Fruit fly (Drosophila melanogaster) whole organism, embryonic: Measurements from ENCODE around the gene ND-39.

Experiments used
- B-H1 ChIP-seq: fragments of 200-800 bp; sonication (Bioruptor generic); IDR thresholded peaks from 3 replicates; pipeline ENCODE4 v1.3.6; 2022; ENCODE audit warnings: missing biosample characterization, missing genetic modification characterization
- Bgb ChIP-seq: fragments of 200-800 bp; sonication (Bioruptor generic); IDR thresholded peaks from 2 replicates; pipeline ENCODE4 v1.3.6; 2022; ENCODE audit warnings: missing biosample characterization, missing genetic modification characterization; ENCODE audit not compliant: partially characterized antibody
- Blimp-1 ChIP-seq: fragments of 200-800 bp; sonication (Bioruptor generic); optimal IDR thresholded peaks from 3 replicates; lab custom pipeline; 2018; ENCODE audit warnings: missing biosample characterization, missing genetic modification characterization, mild to moderate bottlenecking, moderate library complexity, missing genetic modification reagents
- CG1024 ChIP-seq: fragments of 200-800 bp; sonication (Bioruptor generic); IDR thresholded peaks from 2 replicates; pipeline ENCODE4 v1.3.6; 2022; ENCODE audit warnings: missing biosample characterization, missing genetic modification characterization
- CG10565 ChIP-seq: fragments of 200-800 bp; sonication (Bioruptor generic); optimal IDR thresholded peaks from 3 replicates; lab custom pipeline; 2016; ENCODE audit warnings: missing biosample characterization, mild to moderate bottlenecking, missing genetic modification characterization
- CG11456 ChIP-seq: fragments of 200-800 bp; sonication (Bioruptor generic); IDR thresholded peaks from 3 replicates; pipeline ENCODE4 v1.3.6; 2022; ENCODE audit warnings: missing biosample characterization, missing genetic modification characterization
- CG12744 ChIP-seq: fragments of 200-800 bp; sonication (Bioruptor generic); optimal IDR thresholded peaks from 2 replicates; lab custom pipeline; 2016; ENCODE audit warnings: missing biosample characterization, missing genetic modification characterization
- CG13287 ChIP-seq: fragments of 200-800 bp; sonication (Bioruptor generic); IDR thresholded peaks from 2 replicates; pipeline ENCODE4 v1.3.6; 2022; ENCODE audit warnings: missing biosample characterization, missing genetic modification characterization; ENCODE audit not compliant: partially characterized antibody
- CG13624 ChIP-seq: fragments of 200-800 bp; sonication (Bioruptor generic); optimal IDR thresholded peaks from 2 replicates; lab custom pipeline; 2016; ENCODE audit warnings: missing biosample characterization, missing genetic modification characterization
- CG15011 ChIP-seq: fragments of 200-800 bp; sonication (Bioruptor generic); optimal IDR thresholded peaks from 3 replicates; lab custom pipeline; 2018; ENCODE audit warnings: missing biosample characterization, mild to moderate bottlenecking, missing genetic modification characterization
- CG15073 ChIP-seq: fragments of 200-800 bp; sonication (Bioruptor generic); optimal IDR thresholded peaks from 2 replicates; lab custom pipeline; 2016; ENCODE audit warnings: missing biosample characterization, missing genetic modification characterization
- CG17328 ChIP-seq: fragments of 200-800 bp; sonication (Bioruptor generic); IDR thresholded peaks from 2 replicates; pipeline ENCODE4 v1.3.6; 2022; ENCODE audit warnings: missing biosample characterization, missing genetic modification characterization
- CG18262 ChIP-seq: fragments of 200-800 bp; optimal IDR thresholded peaks from 3 replicates; lab custom pipeline; 2019; ENCODE audit warnings: missing biosample characterization, mild to moderate bottlenecking, missing genetic modification characterization, moderate library complexity
- CG32767 ChIP-seq: fragments of 200-800 bp; sonication (Bioruptor generic); IDR thresholded peaks from 2 replicates; pipeline ENCODE4 v1.3.6; 2022; ENCODE audit warnings: missing biosample characterization, missing genetic modification characterization
- CG34422 ChIP-seq: fragments of 200-800 bp; sonication (Bioruptor generic); IDR thresholded peaks from 3 replicates; pipeline ENCODE4 v1.3.6; 2022; ENCODE audit warnings: missing biosample characterization, missing genetic modification characterization
- CG3726 ChIP-seq: fragments of 200-800 bp; sonication (Bioruptor generic); IDR thresholded peaks from 3 replicates; pipeline ENCODE4, ENCODE4 v1.3.6; 2022; ENCODE audit warnings: missing biosample characterization, missing genetic modification characterization
- CG3995 ChIP-seq: fragments of 200-800 bp; sonication (Bioruptor generic); optimal IDR thresholded peaks from 3 replicates; lab custom pipeline; 2016; ENCODE audit warnings: missing biosample characterization, missing genetic modification characterization
- CG4282 ChIP-seq: fragments of 200-800 bp; sonication (Bioruptor generic); optimal IDR thresholded peaks from 2 replicates; lab custom pipeline; 2016; ENCODE audit warnings: missing biosample characterization, missing genetic modification characterization
- CG4328 ChIP-seq: fragments of 200-800 bp; sonication (Bioruptor generic); optimal IDR thresholded peaks from 3 replicates; lab custom pipeline; 2017; ENCODE audit warnings: missing biosample characterization, missing genetic modification reagents, missing genetic modification characterization
- CG6813 ChIP-seq: fragments of 200-800 bp; sonication (Bioruptor generic); optimal IDR thresholded peaks from 2 replicates; lab custom pipeline; 2017; ENCODE audit warnings: missing biosample characterization, missing genetic modification characterization, mild to moderate bottlenecking, moderate library complexity, missing genetic modification reagents
- CG7372 ChIP-seq: fragments of 200-800 bp; sonication (Bioruptor generic); IDR thresholded peaks from 2 replicates; pipeline ENCODE4 v1.3.6; 2022; ENCODE audit warnings: missing biosample characterization, missing genetic modification characterization
- CkIIα-i1 ChIP-seq: fragments of 200-800 bp; sonication (Bioruptor generic); IDR thresholded peaks from 2 replicates; pipeline ENCODE4 v1.3.6; 2022; ENCODE audit warnings: missing biosample characterization, missing genetic modification characterization
- E2f1 ChIP-seq: fragments of 200-800 bp; sonication (Bioruptor generic); IDR thresholded peaks from 2 replicates; pipeline ENCODE4 v1.3.6; 2022; ENCODE audit warnings: missing biosample characterization, missing genetic modification characterization
- Fer2 ChIP-seq: fragments of 200-800 bp; sonication (Bioruptor generic); optimal IDR thresholded peaks from 2 replicates; lab custom pipeline; 2018; ENCODE audit warnings: missing biosample characterization, mild to moderate bottlenecking, missing genetic modification characterization, moderate library complexity
- Gug ChIP-seq: fragments of 200-800 bp; sonication (Bioruptor generic); IDR thresholded peaks from 4 replicates; pipeline ENCODE4 v1.3.6; 2022; ENCODE audit warnings: missing biosample characterization, missing genetic modification characterization
- H15 ChIP-seq: fragments of 200-800 bp; sonication (Bioruptor generic); IDR thresholded peaks from 3 replicates; pipeline ENCODE4 v1.3.6; 2022; ENCODE audit warnings: missing biosample characterization, missing genetic modification characterization
- H2.0 ChIP-seq: fragments of 200-800 bp; sonication (Bioruptor generic); IDR thresholded peaks from 2 replicates; pipeline ENCODE4 v1.3.6; 2022; ENCODE audit warnings: missing biosample characterization, missing genetic modification characterization
- HLHmδ ChIP-seq: fragments of 200-800 bp; sonication (Bioruptor generic); optimal IDR thresholded peaks from 2 replicates; lab custom pipeline; 2018; ENCODE audit warnings: missing biosample characterization, mild to moderate bottlenecking, missing genetic modification characterization, moderate library complexity
- Hr3 ChIP-seq: fragments of 200-800 bp; sonication (Bioruptor generic); optimal IDR thresholded peaks from 3 replicates; lab custom pipeline; 2016; ENCODE audit warnings: missing biosample characterization, missing genetic modification characterization
- Mrtf ChIP-seq: fragments of 200-800 bp; sonication (Bioruptor generic); IDR thresholded peaks from 3 replicates; pipeline ENCODE4 v1.3.6; 2022; ENCODE audit warnings: missing biosample characterization, missing genetic modification characterization
- NC2α ChIP-seq: fragments of 200-800 bp; sonication (Bioruptor generic); optimal IDR thresholded peaks from 2 replicates; lab custom pipeline; 2016; ENCODE audit warnings: missing biosample characterization, missing genetic modification characterization
- NFAT ChIP-seq: fragments of 200-800 bp; sonication (Bioruptor generic); IDR thresholded peaks from 2 replicates; pipeline ENCODE4 v1.3.6; 2022; ENCODE audit warnings: missing biosample characterization, missing genetic modification characterization
- Optix ChIP-seq: fragments of 200-800 bp; sonication (Bioruptor generic); IDR thresholded peaks from 3 replicates; pipeline ENCODE4 v1.3.6; 2022; ENCODE audit warnings: missing biosample characterization, missing genetic modification characterization
- Ravus ChIP-seq: fragments of 200-800 bp; sonication (Bioruptor generic); IDR thresholded peaks from 2 replicates; pipeline ENCODE4 v1.3.6; 2022; ENCODE audit warnings: missing biosample characterization, missing genetic modification characterization
- Sox102F ChIP-seq: fragments of 200-800 bp; sonication (Bioruptor generic); optimal IDR thresholded peaks from 2 replicates; lab custom pipeline; 2018; ENCODE audit warnings: missing biosample characterization, mild to moderate bottlenecking, missing genetic modification characterization, moderate library complexity
- Trl ChIP-seq, 3 experiments: fragments of >200 bp in 2 of 3; fragments of 200-800 bp in 1 of 3; sonication (Bioruptor generic) in 1 of 3; optimal IDR thresholded peaks; 2 replicates in 1 of 3; 3 replicates in 2 of 3; lab custom pipeline; 2016 to 2017; ENCODE audit warnings: missing biosample characterization in 1 of 3, missing genetic modification characterization in 1 of 3
- bsh ChIP-seq, 2 experiments: fragments of 200-800 bp; sonication (Bioruptor generic); optimal IDR thresholded peaks; 2 replicates each; lab custom pipeline; 2017 to 2018; ENCODE audit warnings: mild to moderate bottlenecking in 2 of 2, missing biosample characterization in 2 of 2, missing genetic modification characterization in 2 of 2, moderate library complexity in 1 of 2
- dpn ChIP-seq, 2 experiments: fragments of 200-800 bp; sonication (Bioruptor generic); optimal IDR thresholded peaks; 3 replicates each; lab custom pipeline; 2016; ENCODE audit warnings: missing biosample characterization in 2 of 2, missing genetic modification characterization in 2 of 2
- dysf ChIP-seq: fragments of 200-800 bp; sonication (Bioruptor generic); IDR thresholded peaks from 3 replicates; pipeline ENCODE4 v1.3.6; 2022; ENCODE audit warnings: missing biosample characterization, missing genetic modification characterization
- fd96Cb ChIP-seq: fragments of 200-800 bp; sonication (Bioruptor generic); optimal IDR thresholded peaks from 2 replicates; lab custom pipeline; 2018; ENCODE audit warnings: missing biosample characterization, mild to moderate bottlenecking, missing genetic modification characterization, moderate library complexity
- fru ChIP-seq: fragments of >200 bp; optimal IDR thresholded peaks from 2 replicates; lab custom pipeline; 2017
- gce ChIP-seq: fragments of 200-800 bp; sonication (Bioruptor generic); IDR thresholded peaks from 3 replicates; pipeline ENCODE4 v1.3.6; 2022; ENCODE audit warnings: missing biosample characterization, missing genetic modification characterization
- gsb ChIP-seq: fragments of 200-800 bp; sonication (Bioruptor generic); IDR thresholded peaks from 2 replicates; pipeline ENCODE4 v1.3.6; 2022; ENCODE audit warnings: missing biosample characterization, missing genetic modification characterization
- inv ChIP-seq: fragments of 200-800 bp; sonication (Bioruptor generic); IDR thresholded peaks from 2 replicates; pipeline ENCODE4 v1.3.6; 2022; ENCODE audit warnings: missing biosample characterization, missing genetic modification characterization; ENCODE audit not compliant: partially characterized antibody
- oc ChIP-seq: fragments of 200-800 bp; sonication (Bioruptor generic); optimal IDR thresholded peaks from 2 replicates; lab custom pipeline; 2018; ENCODE audit warnings: missing biosample characterization, mild to moderate bottlenecking, missing genetic modification characterization, moderate library complexity
- otp ChIP-seq: fragments of 200-800 bp; sonication (Bioruptor generic); IDR thresholded peaks from 3 replicates; pipeline ENCODE4, ENCODE4 v1.3.6; 2022; ENCODE audit warnings: missing biosample characterization, missing genetic modification characterization
- ssp ChIP-seq: fragments of 200-800 bp; sonication (Bioruptor generic); IDR thresholded peaks from 2 replicates; pipeline ENCODE4 v1.3.6; 2022; ENCODE audit warnings: missing biosample characterization, missing genetic modification characterization
- wor ChIP-seq: fragments of 200-800 bp; sonication (Bioruptor generic); IDR thresholded peaks from 2 replicates; pipeline ENCODE4 v1.3.6; 2022; ENCODE audit warnings: missing biosample characterization, missing genetic modification characterization
- zf30C ChIP-seq: fragments of 200-800 bp; sonication (Bioruptor generic); optimal IDR thresholded peaks from 3 replicates; lab custom pipeline; 2018; ENCODE audit warnings: missing biosample characterization, mild to moderate bottlenecking, missing genetic modification characterization

ND-39 gene

DNA sequence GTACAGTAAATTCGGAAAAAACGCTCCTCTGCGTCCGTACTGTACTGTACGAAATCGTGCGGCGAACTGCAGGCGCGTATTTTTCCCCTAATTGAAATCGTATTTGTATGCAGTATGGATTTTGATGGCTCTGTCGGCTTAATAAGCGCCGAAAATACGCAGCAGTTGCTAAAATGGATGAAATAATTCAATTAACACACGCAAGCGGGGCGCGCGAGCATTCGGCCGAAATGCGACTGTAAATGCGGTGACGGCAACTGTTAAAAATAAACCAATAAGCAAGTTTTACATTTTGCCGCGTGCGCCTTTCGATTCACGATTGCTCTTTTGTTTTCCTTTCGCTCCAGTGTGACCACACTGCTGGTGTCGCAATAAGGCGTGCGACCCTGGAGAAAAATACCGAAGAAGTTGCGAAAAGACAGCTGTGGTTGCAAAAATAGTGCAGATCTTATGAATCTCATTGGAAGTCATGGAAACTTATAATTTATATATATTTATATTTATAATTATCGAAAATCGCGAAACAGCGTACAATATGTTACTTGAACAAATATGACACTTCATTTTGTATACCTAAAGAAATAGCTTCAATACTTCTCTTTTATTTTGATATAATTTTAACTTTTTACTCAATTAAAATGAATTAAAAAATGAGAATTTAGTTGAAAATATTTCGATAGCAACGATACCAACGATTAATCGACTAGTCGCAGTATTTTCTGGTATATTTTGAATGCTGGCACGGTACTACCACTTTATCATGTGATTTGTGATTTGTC, 18.7 kb upstream of the ND-39 start, which contains the start of the genes CG32428 and CG5969 (continued):
- TF ChIP-seq Hr3 (GFP tag; lab: Kevin White, UChicago) (peak; percentile 53), CG6813 (GFP tag; lab: Kevin White, UChicago) (peak; percentile 20), HLHmδ (GFP tag; lab: Kevin White, UChicago) (peak; percentile 34), oc (tag; lab: Kevin White, UChicago) (peak; percentile 13), H2.0 (GFP tag; lab: Robert Waterston, UW) (peak; percentile 71), CG1024 (GFP tag; lab: Robert Waterston, UW) (no peak), bsh (GFP tag; optimal IDR thresholded peaks at IDR 0.05; lab: Kevin White, UChicago) (peak in 1 of 2 experiments; percentile 35), Bgb (no peak), zf30C (GFP tag; lab: Kevin White, UChicago) (no peak), inv (no peak), dysf (GFP tag; lab: Robert Waterston, UW) (peak; percentile 67), fru (lab: Kevin White, UChicago) (no peak), CG15011 (GFP tag; lab: Kevin White, UChicago) (no peak), gsb (GFP tag; lab: Robert Waterston, UW) (0 out of 2 replicates have a peak, but pooled peaks have one; percentile 23), Trl (optimal IDR thresholded peaks at IDR 0.05; lab: Kevin White, UChicago) (no peak), Trl (GFP tag; optimal IDR thresholded peaks at IDR 0.05; lab: Kevin White, UChicago) (no peak), CG7372 (GFP tag; lab: Robert Waterston, UW) (peak; percentile 45; the same call in 1 of the 2 replicates), Sox102F (peak; percentile 51), dpn (GFP tag; optimal IDR thresholded peaks at IDR 0.05; lab: Kevin White, UChicago) (peak; percentile 47 to 59), CG10565 (no peak), CkIIα-i1 (GFP tag; lab: Robert Waterston, UW) (no peak), CG11456 (GFP tag; lab: Robert Waterston, UW) (peak; percentile 71), gce (GFP tag; lab: Robert Waterston, UW) (no peak), CG18262 (peak; percentile 54), CG3995 (GFP tag; lab: Kevin White, UChicago) (peak; percentile 95), CG3726 (GFP tag; lab: Robert Waterston, UW) (no peak), H15 (GFP tag; lab: Robert Waterston, UW) (peak; percentile 50; the same call in 2 of the 3 replicates), B-H1 (GFP tag; lab: Robert Waterston, UW) (peak; percentile 62), CG12744 (GFP tag; lab: Kevin White, UChicago) (no peak), ssp (GFP tag; lab: Robert Waterston, UW) (no peak; the same call in 1 of the 2 replicates), Optix (no peak), Fer2 (tag; lab: Kevin White, UChicago) (peak; percentile 52), Ravus (GFP tag; lab: Robert Waterston, UW) (peak; percentile 13), CG4328 (GFP tag; lab: Kevin White, UChicago) (no peak), NFAT (GFP tag; lab: Robert Waterston, UW) (peak; percentile 71), otp (no peak), CG13624 (GFP tag; lab: Kevin White, UChicago) (peak; percentile 31), CG32767 (GFP tag; lab: Robert Waterston, UW) (no peak), Mrtf (GFP tag; lab: Robert Waterston, UW) (no peak; the same call in 2 of the 3 replicates), fd96Cb (tag; lab: Kevin White, UChicago) (peak; percentile 51), Gug (peak; percentile 50; the same call in 3 of the 4 replicates), CG17328 (GFP tag; lab: Robert Waterston, UW) (peak; percentile 54), wor (GFP tag; lab: Robert Waterston, UW) (no peak), Blimp-1 (GFP tag; lab: Kevin White, UChicago) (peak; percentile 26), E2f1 (peak; percentile 60; the same call in 1 of the 2 replicates), NC2α (GFP tag; lab: Kevin White, UChicago) (no peak), CG4282 (GFP tag; lab: Kevin White, UChicago) (no peak), CG15073 (GFP tag; lab: Kevin White, UChicago) (no peak), CG13287 (GFP tag; lab: Robert Waterston, UW) (no peak; the same call in 1 of the 2 replicates), CG34422 (no peak)
